Worm (Caenorhabditis elegans) whole organism, L4/young adult: Measurements from ENCODE around the gene best-1.

Experiments
- W03F9.2 ChIP-seq: fragments of 150-350 bp; optimal IDR thresholded peaks from 2 replicates; lab custom pipeline; 2014; ENCODE audit warnings: missing biosample characterization, missing genetic modification characterization
- dao-5 ChIP-seq: sonication (generic microtip); optimal IDR thresholded peaks from 2 replicates; lab custom pipeline; 2016; ENCODE audit warnings: missing genotype, missing genetic modification characterization, moderate library complexity, missing compliant biosample characterization
- him-1 ChIP-seq: sonication (generic microtip); optimal IDR thresholded peaks from 2 replicates; lab custom pipeline; 2016; ENCODE audit warnings: missing genotype, missing genetic modification reagents, missing genetic modification characterization, missing compliant biosample characterization

The best-1 gene

ce11 chrIV:13100415-13100814, 9.2 kb downstream of the best-1 start, which contains the start of gene fask-1:
TSS of gene fask-1 (plus strand) at chrIV:13100715.
- TF ChIP-seq him-1 (tag; lab: Kevin White, UChicago) = no peak
- TF ChIP-seq W03F9.2 (tag; lab: Kevin White, UChicago) = no peak
- TF ChIP-seq dao-5 (tag; lab: Kevin White, UChicago) = no peak

ce11 chrIV:13098652-13099051, 10.9 kb downstream of the best-1 start, which contains the start of the genes dli-1, tin-9.2 and exos-4.1:
TSS of gene dli-1 (minus strand) at chrIV:13098792.
TSS of gene tin-9.2 (plus strand) at chrIV:13098995.
TSS of gene exos-4.1 (plus strand) at chrIV:13098999.
- TF ChIP-seq W03F9.2 (tag; lab: Kevin White, UChicago) = peak; percentile 86
- TF ChIP-seq dao-5 (tag; lab: Kevin White, UChicago) = no peak
- TF ChIP-seq him-1 (tag; lab: Kevin White, UChicago) = no peak

DNA sequence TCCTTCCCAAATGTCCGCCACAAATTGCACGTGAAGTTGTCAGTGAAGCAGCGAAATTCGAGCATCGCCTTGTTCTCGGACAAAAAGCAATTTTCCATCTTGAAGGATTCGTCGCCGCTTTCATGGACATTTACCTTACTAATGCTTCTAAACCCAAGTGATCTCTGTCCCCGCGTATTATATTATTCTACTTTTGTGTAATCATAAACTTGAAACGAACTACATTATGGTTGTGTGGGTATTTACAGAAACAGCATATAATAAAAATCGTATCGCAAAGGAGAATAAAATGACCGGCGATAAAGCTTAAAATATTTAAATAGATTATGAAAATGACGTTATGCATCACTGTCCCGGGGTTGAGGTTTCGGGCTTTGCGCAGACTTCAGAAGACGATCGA, 12.8 kb downstream of the best-1 start:
- no peak for TF ChIP-seq dao-5 (tag; lab: Kevin White, UChicago)
- TF ChIP-seq W03F9.2 (tag; lab: Kevin White, UChicago) = no peak
- TF ChIP-seq him-1 (tag; lab: Kevin White, UChicago) = no peak

- TF ChIP-seq him-1 (tag; lab: Kevin White, UChicago) = no peak
Measured at ce11 chrIV:13095462-13095861, 14.1 kb downstream of the best-1 start, which contains the start of gene rfc-3. TSS of gene rfc-3 (plus strand) at chrIV:13095762.

DNA sequence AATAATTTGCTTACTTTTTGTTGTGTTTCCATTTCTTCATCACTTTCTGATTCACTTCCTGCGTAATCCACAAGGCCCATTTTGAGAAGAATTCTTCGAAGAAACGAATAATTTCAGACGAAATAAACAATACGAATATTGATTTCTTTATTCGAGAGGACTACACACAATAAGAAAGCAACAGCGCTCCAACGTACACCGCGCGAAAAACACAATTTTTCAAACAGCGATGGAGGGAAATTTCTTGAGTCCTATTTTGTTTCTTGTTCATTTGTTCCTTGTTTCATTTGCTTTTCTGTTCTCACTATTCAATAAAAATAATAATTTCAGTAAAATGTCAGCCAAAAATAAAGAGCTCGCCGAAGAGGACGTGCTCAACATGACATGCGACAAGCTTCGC, 15.9 kb downstream of the best-1 start, which contains the start of the genes prcc-1 and C39E9.12:
prcc-1 (minus strand) TSS at position 119 of the 400 bp plus-strand sequence.
C39E9.12 (plus strand) TSS at position 331 of the 400 bp plus-strand sequence.
- TF ChIP-seq him-1 (tag; lab: Kevin White, UChicago) = no peak
- no peak for TF ChIP-seq dao-5 (tag; lab: Kevin White, UChicago)
- no peak for TF ChIP-seq W03F9.2 (tag; lab: Kevin White, UChicago)

DNA sequence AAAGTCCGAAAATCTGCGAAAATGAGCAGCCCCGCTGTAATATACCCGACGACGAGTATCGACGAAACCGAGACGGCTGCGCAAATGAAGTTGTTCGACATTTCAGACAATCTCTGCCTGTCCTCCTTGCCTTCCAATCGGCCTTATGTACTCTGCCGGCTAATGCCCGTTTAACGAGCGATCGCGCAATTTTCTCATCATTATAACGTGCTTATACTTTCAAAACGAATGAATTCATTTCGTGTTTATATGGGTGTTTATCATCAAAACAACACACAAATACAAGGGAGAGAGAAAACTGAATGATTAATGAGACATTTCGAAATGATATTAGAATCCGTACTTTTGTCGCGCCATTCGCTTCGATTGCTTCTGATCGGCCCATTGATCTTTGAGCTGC, 18.6 kb downstream of the best-1 start, which contains the start of gene col-132:
col-132 (minus strand) TSS at position 101 of the 400 bp plus-strand sequence.
- TF ChIP-seq W03F9.2 (tag; lab: Kevin White, UChicago) (no peak), him-1 (tag; lab: Kevin White, UChicago) (no peak), dao-5 (tag; lab: Kevin White, UChicago) (no peak)

DNA sequence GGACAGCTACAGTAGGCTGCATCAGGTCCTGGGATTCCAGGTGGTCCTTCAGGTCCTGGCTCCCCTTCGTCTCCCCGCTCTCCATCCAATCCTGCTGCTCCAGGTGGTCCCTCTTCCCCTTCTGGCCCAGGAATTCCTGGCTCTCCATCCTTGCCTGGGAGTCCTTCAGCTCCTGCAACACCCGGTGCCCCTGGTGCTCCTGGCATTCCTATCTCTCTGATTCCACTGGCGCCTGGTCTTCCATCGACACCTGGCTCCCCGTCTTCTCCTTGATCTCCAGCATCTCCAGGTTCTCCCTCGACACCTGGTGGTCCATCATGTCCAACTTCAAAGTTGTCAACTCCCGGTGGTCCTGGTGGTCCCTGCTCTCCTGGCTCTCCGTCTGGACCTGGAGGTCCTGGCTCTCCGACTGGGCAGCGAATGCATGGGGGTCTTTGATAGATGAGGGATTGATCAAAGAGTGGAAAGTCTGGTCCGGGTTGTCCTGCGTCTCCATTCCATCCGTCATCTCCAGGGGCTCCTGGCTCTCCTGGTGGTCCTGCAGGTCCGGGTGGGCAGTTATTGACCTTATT, 19.8 kb downstream of the best-1 start:
- TF ChIP-seq him-1 (tag; lab: Kevin White, UChicago) = no peak
- no peak for TF ChIP-seq dao-5 (tag; lab: Kevin White, UChicago)

- TF ChIP-seq dao-5 (tag; lab: Kevin White, UChicago) = no peak
- no peak for TF ChIP-seq W03F9.2 (tag; lab: Kevin White, UChicago)
- TF ChIP-seq him-1 (tag; lab: Kevin White, UChicago) = no peak
Measured at ce11 chrIV:13086705-13087104, 22.9 kb downstream of the best-1 start, which contains the start of gene spin-2. TSS of gene spin-2 (plus strand) at chrIV:13087005.

- TF ChIP-seq him-1 (tag; lab: Kevin White, UChicago) (no peak), dao-5 (tag; lab: Kevin White, UChicago) (no peak), W03F9.2 (tag; lab: Kevin White, UChicago) (no peak)
Measured at ce11 chrIV:13085675-13086074, 23.9 kb downstream of the best-1 start.

DNA sequence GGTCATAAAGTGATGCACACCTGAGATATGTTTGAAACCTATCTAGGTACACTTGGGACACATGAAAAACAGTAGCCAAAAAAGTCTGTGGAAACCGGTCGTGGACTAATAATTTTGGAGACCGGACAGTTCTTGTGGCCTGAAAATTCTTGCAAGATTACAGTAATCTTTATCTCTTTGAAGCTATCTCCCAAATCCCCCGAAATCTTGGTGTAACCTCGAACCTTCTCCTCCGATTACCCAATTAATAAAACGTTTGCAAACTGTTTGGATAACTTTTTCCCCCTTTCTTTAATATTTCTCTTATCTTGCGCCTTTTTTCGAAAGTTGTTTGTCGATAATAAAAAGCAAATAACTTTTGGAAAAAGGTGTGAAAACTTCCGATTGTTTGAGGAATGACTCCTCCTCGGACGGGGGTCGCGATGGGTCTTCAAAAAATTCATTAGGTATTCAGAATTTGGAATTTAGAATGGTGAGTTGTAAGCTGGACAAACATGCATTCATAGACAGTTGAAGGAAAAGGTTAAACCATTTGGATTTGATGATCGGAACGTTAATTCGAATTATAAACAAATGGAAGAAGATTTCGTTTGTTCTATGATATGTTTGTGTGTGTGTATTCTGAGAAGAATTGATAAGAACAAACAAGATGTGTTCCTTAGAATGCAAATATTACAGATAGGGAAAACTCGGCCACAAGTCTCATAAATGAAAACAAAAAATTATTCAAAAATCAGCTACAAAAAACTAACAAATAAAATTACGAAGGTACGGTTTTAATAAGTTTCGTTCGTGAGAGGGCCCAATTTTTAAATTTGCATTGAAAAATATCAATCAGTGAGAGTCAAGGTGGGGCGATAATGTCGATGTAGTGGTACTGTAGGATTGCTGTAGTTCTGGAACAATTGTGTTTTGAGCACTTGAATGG, 26.5 kb downstream of the best-1 start:
- TF ChIP-seq W03F9.2 (tag; lab: Kevin White, UChicago) (no peak), dao-5 (tag; lab: Kevin White, UChicago) (no peak), him-1 (tag; lab: Kevin White, UChicago) (no peak)

ce11 chrIV:13082106-13082505, 27.5 kb downstream of the best-1 start:
- TF ChIP-seq him-1 (tag; lab: Kevin White, UChicago) (no peak), W03F9.2 (tag; lab: Kevin White, UChicago) (no peak), dao-5 (tag; lab: Kevin White, UChicago) (no peak)

ce11 chrIV:13080861-13081260, 28.7 kb downstream of the best-1 start:
- TF ChIP-seq W03F9.2 (tag; lab: Kevin White, UChicago) (no peak), him-1 (tag; lab: Kevin White, UChicago) (no peak), dao-5 (tag; lab: Kevin White, UChicago) (no peak)

DNA sequence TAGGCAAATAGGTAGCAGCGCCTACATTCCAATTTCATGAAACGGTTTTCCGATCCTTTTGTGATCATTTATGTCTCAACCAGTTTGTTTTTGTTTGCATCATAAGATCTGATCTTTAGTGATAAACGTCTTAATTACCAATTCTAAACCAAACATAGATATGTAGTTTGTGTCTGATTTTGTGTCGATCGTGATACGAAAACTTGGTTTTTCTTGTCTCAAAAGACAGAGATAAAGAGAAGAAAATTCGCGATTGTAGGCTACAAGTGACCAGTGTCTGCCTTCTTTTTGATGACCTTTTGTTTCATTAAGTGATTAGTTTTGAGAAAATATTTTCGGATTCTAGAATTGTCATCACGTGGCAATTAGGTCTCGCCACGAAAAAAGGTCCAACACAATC, 29.4 kb downstream of the best-1 start:
- TF ChIP-seq him-1 (tag; lab: Kevin White, UChicago) (no peak), W03F9.2 (tag; lab: Kevin White, UChicago) (no peak), dao-5 (tag; lab: Kevin White, UChicago) (no peak)
